Worm (Caenorhabditis elegans): ENCODE data around the gene K01D12.7.

K01D12.7 gene

DNA sequence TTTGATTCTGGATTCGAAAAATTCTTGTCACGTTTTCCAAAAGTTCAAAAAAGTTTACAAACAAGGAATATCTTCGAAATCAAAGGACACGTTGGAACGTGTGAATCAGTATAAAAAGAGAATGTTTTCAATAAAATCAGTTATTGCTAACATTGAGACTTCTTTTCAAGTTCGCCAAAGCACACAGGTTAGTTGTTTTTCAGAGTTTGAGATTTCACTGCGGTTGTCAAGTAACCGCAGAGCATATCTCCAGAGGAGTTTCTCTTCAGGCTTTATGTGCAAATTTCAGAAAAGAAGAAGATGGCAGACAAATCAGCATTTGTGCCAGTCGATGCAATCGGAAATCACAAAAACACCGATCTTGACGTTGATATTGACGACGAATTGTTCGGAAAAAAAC lies 15.1 kb downstream of the K01D12.7 start, which contains the start of gene K01D12.15 (continued):
- no peak for TF ChIP-seq snpc-1.3 (tag; optimal IDR thresholded peaks at IDR 0.05; ENCODE audit: insufficient read depth)

DNA sequence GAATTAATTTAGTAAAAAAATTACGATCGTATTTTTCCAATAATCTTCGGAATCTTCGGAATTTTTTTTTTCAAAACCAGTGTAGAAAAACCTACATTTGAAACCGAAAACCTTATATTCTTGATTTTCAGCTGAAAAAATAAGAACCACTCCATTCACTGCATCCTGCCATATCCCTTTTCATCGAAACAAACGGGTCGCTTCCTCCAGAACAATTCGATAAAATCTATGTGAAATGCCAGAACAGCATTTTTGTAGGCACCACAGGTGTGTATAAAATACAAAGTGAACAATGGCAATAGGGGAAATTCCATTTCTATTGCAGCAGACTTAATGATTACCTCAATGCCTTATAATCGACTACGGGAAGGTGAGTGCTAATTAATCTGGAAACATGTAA lies 24.0 kb downstream of the K01D12.7 start, which contains the start of gene K01D12.1:
Gene K01D12.1, plus strand, starts transcription at position 301 of the 400 bp plus-strand sequence.
- TF ChIP-seq lag-1 (GFP tag; IDR thresholded peaks at IDR 0.05) (no peak), hlh-12 (tag; optimal IDR thresholded peaks at IDR 0.05) (no peak), F57A8.1 (GFP tag; optimal IDR thresholded peaks at IDR 0.05) (no peak), efl-1 (GFP tag; optimal IDR thresholded peaks at IDR 0.05) (no peak), mcd-1 (GFP tag; IDR thresholded peaks at IDR 0.05) (no peak), T26A5.8 (tag; optimal IDR thresholded peaks at IDR 0.05) (no peak), akir-1 (GFP tag; optimal IDR thresholded peaks at IDR 0.05) (no peak), Y56A3A.18 (GFP tag; IDR thresholded peaks at IDR 0.05) (no peak), madf-10 (tag; optimal IDR thresholded peaks at IDR 0.05) (no peak), B0261.1 (tag; optimal IDR thresholded peaks at IDR 0.05) (no peak), K12H6.12 (tag; optimal IDR thresholded peaks at IDR 0.05) (no peak)

DNA sequence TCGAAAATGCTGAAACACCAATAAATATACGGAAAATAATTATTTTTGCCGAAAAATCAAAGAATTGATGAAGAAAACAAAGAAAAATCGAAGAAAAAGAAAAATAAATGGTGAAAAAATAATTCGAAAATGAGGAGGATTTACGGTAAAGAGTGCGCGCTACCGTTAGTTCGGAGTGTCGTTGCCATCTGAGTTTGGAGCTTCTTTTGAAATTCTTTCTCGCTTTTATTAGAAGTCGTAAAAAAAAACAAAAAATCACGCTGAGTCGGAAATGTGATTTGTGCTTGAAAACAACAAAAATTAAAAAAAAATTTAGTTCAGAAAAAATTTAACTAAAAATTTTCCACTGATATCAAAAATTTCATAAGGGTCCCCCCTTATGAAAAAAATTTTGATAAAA lies 27.0 kb downstream of the K01D12.7 start, which contains the start of gene F23H12.10:
Gene F23H12.10, minus strand, starts transcription at position 12 of the 400 bp plus-strand sequence.
- TF ChIP-seq attf-3 (GFP tag; conservative IDR thresholded peaks at IDR 0.05) = peak; percentile 55; the same call in 1 of the 2 replicates

DNA sequence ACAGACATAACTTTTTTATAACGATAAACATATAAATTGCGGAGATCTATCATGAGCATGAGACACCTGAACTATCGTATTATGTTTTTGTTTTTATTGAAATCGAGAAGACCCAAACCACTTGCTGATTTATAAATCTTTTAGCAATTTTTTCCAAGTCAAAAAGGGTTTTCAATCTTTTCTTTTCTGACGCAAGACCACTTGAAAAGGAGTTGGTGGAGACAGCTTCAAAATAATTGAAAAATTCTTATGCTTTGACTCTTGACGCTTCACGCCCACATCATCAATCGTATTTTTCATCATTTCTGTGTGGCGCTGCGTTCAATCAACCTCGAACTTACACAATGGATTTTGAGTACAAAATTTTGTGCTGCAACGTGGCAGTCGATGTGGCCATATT lies 29.9 kb downstream of the K01D12.7 start, which contains the start of gene F23H12.7:
Gene F23H12.7, plus strand, starts transcription at position 301 of the 400 bp plus-strand sequence.
- no peak for TF ChIP-seq tbx-9 (tag; optimal IDR thresholded peaks at IDR 0.05; ENCODE audit: borderline replicate concordance)
- no peak for TF ChIP-seq egl-44 (GFP tag; IDR thresholded peaks at IDR 0.05)
- no peak for TF ChIP-seq F49E8.2 (tag; optimal IDR thresholded peaks at IDR 0.05; ENCODE audit: insufficient read depth)
- no peak for TF ChIP-seq F57A8.1 (GFP tag; optimal IDR thresholded peaks at IDR 0.05)
- no peak for TF ChIP-seq efl-1 (GFP tag; optimal IDR thresholded peaks at IDR 0.05)
- TF ChIP-seq snpc-1.1 (tag; optimal IDR thresholded peaks at IDR 0.05; ENCODE audit: insufficient read depth) = no peak
- TF ChIP-seq rcor-1 (GFP tag; IDR thresholded peaks at IDR 0.05) = no peak
- TF ChIP-seq ceh-100 (GFP tag; IDR thresholded peaks at IDR 0.05) = no peak
- TF ChIP-seq rec-8 (tag; optimal IDR thresholded peaks at IDR 0.05) = no peak

DNA sequence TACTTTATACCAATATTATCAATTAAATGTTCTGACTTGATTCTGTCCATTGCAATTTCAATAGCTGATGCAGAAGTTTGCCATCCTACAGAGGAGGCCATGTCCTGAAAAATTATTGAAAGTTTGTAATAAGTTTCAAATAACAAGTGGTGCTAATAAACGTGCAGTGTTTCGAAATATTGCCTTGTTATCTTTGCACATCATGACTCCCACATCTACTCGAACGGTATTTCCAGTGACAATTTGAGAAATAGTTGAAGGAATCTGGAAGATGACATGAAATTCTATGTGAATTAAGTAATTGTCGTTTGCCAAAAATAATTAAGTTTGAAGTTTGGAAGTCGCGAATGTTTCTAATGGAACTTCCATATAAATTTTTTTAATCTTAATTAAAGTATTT lies 31.8 kb downstream of the K01D12.7 start, which contains the start of gene gcy-13:
Gene gcy-13, minus strand, starts transcription at position 101 of the 400 bp plus-strand sequence.
- no peak for TF ChIP-seq lag-1 (GFP tag; IDR thresholded peaks at IDR 0.05)

DNA sequence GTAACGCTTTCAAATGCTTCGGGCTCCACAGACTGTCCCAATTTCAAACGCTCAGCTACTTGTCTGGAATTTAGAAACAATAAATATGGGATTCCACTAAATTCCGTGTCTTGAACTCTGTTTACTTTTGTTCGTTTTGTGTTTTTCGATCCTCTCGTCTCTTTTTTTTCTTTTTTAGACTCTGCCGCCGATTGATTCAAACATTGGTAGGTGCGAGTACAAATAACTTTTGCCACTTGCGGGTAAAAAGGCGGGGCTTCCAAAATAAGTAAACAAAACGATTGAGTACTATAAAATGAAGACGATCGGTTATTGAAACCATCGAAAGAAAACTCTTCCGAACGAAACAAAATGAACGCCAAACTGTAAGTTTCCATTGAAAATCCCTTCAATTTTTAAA lies 36.2 kb downstream of the K01D12.7 start, which contains the start of gene fipr-2:
Gene fipr-2, plus strand, starts transcription at position 245 of the 400 bp plus-strand sequence.
- no peak for TF ChIP-seq nfya-2 (GFP tag; IDR thresholded peaks at IDR 0.05)
- TF ChIP-seq cebp-1 (GFP tag; IDR thresholded peaks at IDR 0.05) = no peak
- no peak for TF ChIP-seq cebp-1 (tag; optimal IDR thresholded peaks at IDR 0.05)
- TF ChIP-seq F37B4.10 (GFP tag; IDR thresholded peaks at IDR 0.05) = no peak
- TF ChIP-seq ZK185.1 (tag; optimal IDR thresholded peaks at IDR 0.05; ENCODE audit: poor library complexity, severe bottlenecking) = no peak
- TF ChIP-seq Y79H2A.3 (GFP tag; conservative IDR thresholded peaks at IDR 0.05) = no peak
- no peak for TF ChIP-seq snpc-1.3 (tag; optimal IDR thresholded peaks at IDR 0.05; ENCODE audit: insufficient read depth)
- TF ChIP-seq nfyb-1 (GFP tag; IDR thresholded peaks at IDR 0.05) = no peak
- TF ChIP-seq madf-10 (tag; optimal IDR thresholded peaks at IDR 0.05) = no peak

Measured in whole organism, young adult.